Worm (Caenorhabditis elegans) whole organism, L4 larva: ENCODE results near the gene C47A4.1.
A peak's percentile ranks its signal among the peaks of the same experiment; 100 is the strongest.

Source experiments
- D1046.2 ChIP-seq: fragments of 200-800 bp; sonication (Bioruptor generic); IDR thresholded peaks from 2 replicates; pipeline ENCODE4 v1.3.6; 2022; ENCODE audit warnings: missing genetic modification characterization, missing compliant biosample characterization
- F10B5.3 ChIP-seq: sonication (generic microtip); optimal IDR thresholded peaks from 2 replicates; lab custom pipeline; 2016; ENCODE audit warnings: mild to moderate bottlenecking, missing genetic modification characterization, missing compliant biosample characterization
- F49E8.2 ChIP-seq: sonication (generic microtip); optimal IDR thresholded peaks from 2 replicates; lab custom pipeline; 2016; ENCODE audit warnings: missing compliant biosample characterization, mild to moderate bottlenecking, missing genetic modification characterization, borderline replicate concordance
- ama-1 ChIP-seq: fragments of 150-350 bp; optimal IDR thresholded peaks from 2 replicates; lab custom pipeline; 2014; ENCODE audit warnings: inconsistent platforms, mixed read lengths
- arid-1 ChIP-seq: fragments of 200-800 bp; sonication (Bioruptor generic); conservative IDR thresholded peaks from 2 replicates; pipeline ENCODE4 v1.3.6; 2022; ENCODE audit warnings: missing genetic modification reagents, missing genetic modification characterization, missing compliant biosample characterization
- ceh-20 ChIP-seq: fragments of 200-800 bp; sonication (Bioruptor generic); IDR thresholded peaks from 2 replicates; pipeline ENCODE4 v1.3.6; 2022; ENCODE audit warnings: missing genetic modification reagents, missing genetic modification characterization, missing compliant biosample characterization
- ceh-28 ChIP-seq: fragments of 150-350 bp; optimal IDR thresholded peaks from 2 replicates; lab custom pipeline; 2014; ENCODE audit warnings: missing biosample characterization, missing genetic modification reagents, missing genetic modification characterization
- ceh-32 ChIP-seq: sonication (generic microtip); optimal IDR thresholded peaks from 2 replicates; lab custom pipeline; 2016; ENCODE audit warnings: mild to moderate bottlenecking, missing genetic modification characterization, missing compliant biosample characterization; ENCODE audit not compliant: poor library complexity
- ceh-44 ChIP-seq: fragments of 200-800 bp; sonication (Bioruptor generic); IDR thresholded peaks from 2 replicates; pipeline ENCODE4 v1.3.6; 2022; ENCODE audit warnings: missing genetic modification reagents, missing genetic modification characterization, missing compliant biosample characterization
- ceh-62 ChIP-seq: sonication (generic microtip); optimal IDR thresholded peaks from 2 replicates; lab custom pipeline; 2017; ENCODE audit warnings: missing biosample characterization, missing genetic modification characterization
- ces-1 ChIP-seq: fragments of 150-350 bp; sonication (generic microtip); optimal IDR thresholded peaks from 4 replicates; lab custom pipeline; 2014; ENCODE audit warnings: missing biosample characterization, missing genetic modification reagents, missing genetic modification characterization
- cey-2 ChIP-seq: sonication (generic microtip); optimal IDR thresholded peaks from 3 replicates; lab custom pipeline; 2017; ENCODE audit warnings: missing genetic modification characterization, mild to moderate bottlenecking, missing compliant biosample characterization, antibody characterized with exemption, borderline replicate concordance; ENCODE audit not compliant: insufficient read depth
- ctbp-1 ChIP-seq: fragments of 200-800 bp; sonication (Bioruptor generic); IDR thresholded peaks from 2 replicates; pipeline ENCODE4 v1.3.6; 2022; ENCODE audit warnings: missing genetic modification reagents, missing genetic modification characterization, missing compliant biosample characterization
- daf-12 ChIP-seq: fragments of 150-350 bp; optimal IDR thresholded peaks from 2 replicates; lab custom pipeline; 2014; ENCODE audit warnings: missing biosample characterization, missing genetic modification reagents, missing genetic modification characterization
- daf-16 ChIP-seq, 3 experiments: sonication (generic microtip); optimal IDR thresholded peaks; 2 replicates each; lab custom pipeline; 2016 to 2017; ENCODE audit warnings: missing genetic modification characterization in 3 of 3, missing genetic modification reagents in 3 of 3, mild to moderate bottlenecking in 2 of 3, missing compliant biosample characterization in 2 of 3, missing biosample characterization in 1 of 3, moderate library complexity in 1 of 3
- daf-19 ChIP-seq: fragments of 200-800 bp; sonication (Bioruptor generic); conservative IDR thresholded peaks from 2 replicates; pipeline ENCODE4 v1.3.6; 2022; ENCODE audit warnings: missing genetic modification characterization, missing compliant biosample characterization
- daf-8 ChIP-seq: fragments of 200-800 bp; sonication (Bioruptor generic); IDR thresholded peaks from 2 replicates; pipeline ENCODE4 v1.3.6; 2022; ENCODE audit warnings: missing genetic modification characterization, missing compliant biosample characterization
- dmd-6 ChIP-seq: fragments of 200-800 bp; sonication (Bioruptor generic); IDR thresholded peaks from 2 replicates; pipeline ENCODE4 v1.3.6; 2022; ENCODE audit warnings: missing genetic modification reagents, missing genetic modification characterization, missing compliant biosample characterization
- dve-1 ChIP-seq: sonication (generic microtip); optimal IDR thresholded peaks from 2 replicates; lab custom pipeline; 2017; ENCODE audit warnings: antibody characterized with exemption, mild to moderate bottlenecking, missing genetic modification characterization, missing compliant biosample characterization; ENCODE audit not compliant: insufficient read depth
- fkh-10 ChIP-seq: fragments of 150-350 bp; optimal IDR thresholded peaks from 2 replicates; lab custom pipeline; 2014; ENCODE audit warnings: missing biosample characterization, missing genetic modification reagents, missing genetic modification characterization
- gei-8 ChIP-seq: fragments of 200-800 bp; sonication (Bioruptor generic); optimal IDR thresholded peaks from 2 replicates; lab custom pipeline; 2018; ENCODE audit warnings: mild to moderate bottlenecking, missing genetic modification characterization, missing compliant biosample characterization
- lim-7 ChIP-seq: fragments of 200-800 bp; sonication (Bioruptor generic); IDR thresholded peaks from 2 replicates; pipeline ENCODE4 v1.3.6; 2022; ENCODE audit warnings: missing genetic modification characterization, missing compliant biosample characterization
- lin-29 ChIP-seq: fragments of 200-800 bp; sonication (Bioruptor generic); IDR thresholded peaks from 2 replicates; pipeline ENCODE4 v1.3.6; 2022; ENCODE audit warnings: missing genetic modification reagents, missing genetic modification characterization, missing compliant biosample characterization
- lin-38 ChIP-seq: fragments of 200-800 bp; sonication (Bioruptor generic); IDR thresholded peaks from 2 replicates; pipeline ENCODE4 v1.3.6; 2022; ENCODE audit warnings: missing genetic modification reagents, missing genetic modification characterization, missing compliant biosample characterization
- madf-9 ChIP-seq: fragments of 200-800 bp; sonication (Bioruptor generic); conservative IDR thresholded peaks from 2 replicates; pipeline ENCODE4 v1.3.6; 2022; ENCODE audit warnings: missing genetic modification reagents, missing genetic modification characterization, missing compliant biosample characterization
- nhr-10 ChIP-seq: fragments of 150-350 bp; optimal IDR thresholded peaks from 2 replicates; lab custom pipeline; 2014; ENCODE audit warnings: missing biosample characterization, missing genetic modification characterization
- nhr-11 ChIP-seq: fragments of 150-350 bp; optimal IDR thresholded peaks from 2 replicates; lab custom pipeline; 2014; ENCODE audit warnings: missing biosample characterization, missing genetic modification characterization
- nhr-28 ChIP-seq: fragments of 150-350 bp; optimal IDR thresholded peaks from 2 replicates; lab custom pipeline; 2014; ENCODE audit warnings: missing biosample characterization, missing genetic modification characterization
- nhr-42 ChIP-seq: fragments of 200-800 bp; sonication (Bioruptor generic); IDR thresholded peaks from 2 replicates; pipeline ENCODE4 v1.3.6; 2022; ENCODE audit warnings: missing genetic modification characterization, missing compliant biosample characterization
- nhr-48 ChIP-seq: sonication (generic microtip); optimal IDR thresholded peaks from 2 replicates; lab custom pipeline; 2016; ENCODE audit warnings: mild to moderate bottlenecking, missing genetic modification characterization, missing compliant biosample characterization
- pqm-1 ChIP-seq: sonication (generic microtip); optimal IDR thresholded peaks from 2 replicates; lab custom pipeline; 2017; ENCODE audit warnings: missing biosample characterization, missing genetic modification characterization
- saeg-2 ChIP-seq: fragments of 200-800 bp; sonication (Bioruptor generic); IDR thresholded peaks from 2 replicates; pipeline ENCODE4 v1.3.6; 2022; ENCODE audit warnings: missing genetic modification reagents, missing genetic modification characterization, missing compliant biosample characterization
- set-16 ChIP-seq: fragments of 200-800 bp; sonication (Bioruptor generic); IDR thresholded peaks from 2 replicates; pipeline ENCODE4 v1.3.6; 2022; ENCODE audit warnings: missing genetic modification reagents, missing genetic modification characterization, missing compliant biosample characterization
- snpc-1.2 ChIP-seq: fragments of 200-800 bp; sonication (Bioruptor generic); IDR thresholded peaks from 2 replicates; pipeline ENCODE4 v1.3.6; 2022; ENCODE audit warnings: missing genetic modification reagents, missing genetic modification characterization, missing compliant biosample characterization
- tag-97 ChIP-seq: fragments of 200-800 bp; sonication (Bioruptor generic); IDR thresholded peaks from 2 replicates; pipeline ENCODE4 v1.3.6; 2022; ENCODE audit warnings: missing genetic modification characterization, missing compliant biosample characterization
- zag-1 ChIP-seq: fragments of 150-350 bp; optimal IDR thresholded peaks from 2 replicates; lab custom pipeline; 2014; ENCODE audit warnings: missing biosample characterization, missing genetic modification characterization
- ztf-11 ChIP-seq: fragments of 150-350 bp; optimal IDR thresholded peaks from 2 replicates; lab custom pipeline; 2014; ENCODE audit warnings: missing biosample characterization, missing genetic modification characterization
- ztf-7 ChIP-seq: fragments of 150-350 bp; optimal IDR thresholded peaks from 2 replicates; lab custom pipeline; 2014; ENCODE audit warnings: missing biosample characterization, missing genetic modification characterization

Gene C47A4.1

ce11 chrIV:13748798-13749197 is 32.6 kb upstream of the C47A4.1 start (continued):
- TF ChIP-seq snpc-1.2 (GFP tag; lab: Robert Waterston, UW): no peak
- no peak for TF ChIP-seq set-16 (GFP tag; lab: Robert Waterston, UW)
- no peak for TF ChIP-seq nhr-42 (GFP tag; lab: Robert Waterston, UW)
- no peak for TF ChIP-seq daf-8 (GFP tag; lab: Robert Waterston, UW)
- TF ChIP-seq ceh-20 (GFP tag; lab: Robert Waterston, UW): no peak
- no peak for TF ChIP-seq ceh-28 (tag; lab: Kevin White, UChicago)

DNA sequence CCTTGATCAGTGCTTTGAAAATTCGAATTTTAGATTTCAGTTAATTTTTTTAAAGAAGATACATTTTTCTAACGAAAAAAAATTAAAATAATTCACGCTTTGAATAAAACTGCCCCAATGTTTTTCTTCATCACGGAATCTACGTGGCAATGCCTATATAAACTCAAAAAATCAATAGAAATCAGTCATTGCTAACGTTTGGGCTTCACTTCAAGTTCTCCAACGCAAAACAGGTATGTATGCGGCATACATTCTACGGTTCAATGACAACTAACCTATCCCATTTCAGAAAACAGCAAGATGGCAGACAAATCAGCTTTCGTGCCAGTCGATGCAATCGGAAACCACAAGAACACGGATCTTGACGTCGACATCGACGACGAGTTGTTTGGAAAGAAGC is 29.2 kb upstream of the C47A4.1 start, which contains the start of gene C47A4.5:
TSS of gene C47A4.5 (plus strand) at position 301 of the 400 bp plus-strand sequence.
- no peak for TF ChIP-seq ceh-32
- TF ChIP-seq madf-9 (GFP tag; lab: Robert Waterston, UW): no peak
- no peak for TF ChIP-seq lim-7 (GFP tag; lab: Robert Waterston, UW)
- no peak for TF ChIP-seq saeg-2 (GFP tag; lab: Robert Waterston, UW)
- no peak for TF ChIP-seq daf-19 (GFP tag; lab: Robert Waterston, UW)
- TF ChIP-seq nhr-42 (GFP tag; lab: Robert Waterston, UW): no peak
- no peak for TF ChIP-seq daf-12 (tag; lab: Kevin White, UChicago)
- TF ChIP-seq snpc-1.2 (GFP tag; lab: Robert Waterston, UW): no peak
- no peak for TF ChIP-seq zag-1
- no peak for TF ChIP-seq F49E8.2 (tag; lab: Kevin White, UChicago)
- TF ChIP-seq nhr-11 (tag; lab: Kevin White, UChicago): no peak
- no peak for TF ChIP-seq F10B5.3 (tag; lab: Kevin White, UChicago)
- TF ChIP-seq daf-16 (GFP tag; optimal IDR thresholded peaks at IDR 0.05; lab: Kevin White, UChicago): no peak
- no peak for TF ChIP-seq daf-16 (tag; optimal IDR thresholded peaks at IDR 0.05; lab: Kevin White, UChicago)
- no peak for TF ChIP-seq fkh-10
- TF ChIP-seq nhr-10 (tag; lab: Kevin White, UChicago): no peak
- no peak for TF ChIP-seq lin-29 (GFP tag; lab: Robert Waterston, UW)
- TF ChIP-seq arid-1 (GFP tag; lab: Robert Waterston, UW): no peak
- no peak for TF ChIP-seq ama-1 (lab: Kevin White, UChicago)
- TF ChIP-seq gei-8 (GFP tag; lab: Kevin White, UChicago): no peak
- no peak for TF ChIP-seq ceh-44 (GFP tag; lab: Robert Waterston, UW)

- TF ChIP-seq ztf-11 (no peak), lin-38 (no peak), ceh-62 (no peak)
These were observed 26.1 kb upstream of the C47A4.1 start, which contains the start of gene C47A4.3 for ce11 chrIV:13742244-13742643. C47A4.3 (minus strand) TSS chrIV:13742344.

DNA sequence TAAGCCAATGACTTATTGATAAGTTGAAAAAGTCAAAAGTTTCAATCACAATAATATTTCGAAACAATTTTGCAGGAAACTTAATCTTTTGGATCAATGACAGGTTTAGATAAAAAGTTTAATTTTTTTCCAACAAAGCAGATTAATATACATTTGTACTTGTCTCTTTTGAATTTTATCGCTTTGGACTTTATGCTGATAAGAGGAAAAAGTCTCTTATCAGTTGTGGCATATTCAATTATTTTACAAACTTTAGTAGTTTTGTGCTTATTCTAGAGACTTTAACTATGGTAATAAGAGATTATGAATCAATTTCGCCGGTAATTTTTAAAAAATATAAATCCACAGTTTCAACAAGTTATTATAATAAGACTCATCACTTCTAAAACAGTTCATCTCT is 11.7 kb upstream of the C47A4.1 start:
- TF ChIP-seq lin-29 (GFP tag; lab: Robert Waterston, UW) (no peak), nhr-48 (tag; lab: Kevin White, UChicago) (peak; percentile 11), nhr-28 (peak; percentile 42), pqm-1 (tag; lab: Kevin White, UChicago) (peak; percentile 78), ces-1 (GFP tag; lab: Kevin White, UChicago) (no peak), dmd-6 (GFP tag; lab: Robert Waterston, UW) (peak; percentile 58; the same call in 1 of the 2 replicates), dve-1 (tag; lab: Kevin White, UChicago) (peak; percentile 84), cey-2 (tag; lab: Kevin White, UChicago) (no peak), tag-97 (GFP tag; lab: Robert Waterston, UW) (no peak), ztf-7 (peak; percentile 23), D1046.2 (no peak), nhr-11 (tag; lab: Kevin White, UChicago) (no peak), ctbp-1 (GFP tag; lab: Robert Waterston, UW) (no peak), daf-16 (GFP tag; optimal IDR thresholded peaks at IDR 0.05; lab: Kevin White, UChicago) (no peak), daf-16 (tag; optimal IDR thresholded peaks at IDR 0.05; lab: Kevin White, UChicago) (peak; percentile 42)
